Worm (Caenorhabditis elegans): ENCODE results near the gene nlp-19.
A peak's percentile ranks its signal among the peaks of the same experiment; 100 is the strongest.

The nlp-19 gene

ce11 chrX:11008052-11008451 is 49.5 kb downstream of the nlp-19 start, which contains the start of gene del-5:
Gene del-5 (minus strand): TSS chrX:11008181.
- peak; percentile 67; the same call in 1 of the 2 replicates for TF ChIP-seq lin-1 (GFP tag; IDR thresholded peaks at IDR 0.05)
- no peak for TF ChIP-seq ceh-32 (tag; optimal IDR thresholded peaks at IDR 0.05; ENCODE audit: poor library complexity)
- TF ChIP-seq mxl-3 (GFP tag; optimal IDR thresholded peaks at IDR 0.05), result peak; percentile 13
- no peak for TF ChIP-seq unc-39 (tag; optimal IDR thresholded peaks at IDR 0.05)
- TF ChIP-seq zag-1 (tag; optimal IDR thresholded peaks at IDR 0.05), result no peak
- no peak for TF ChIP-seq daf-16 (GFP tag; optimal IDR thresholded peaks at IDR 0.05)
- peak; percentile 95 for TF ChIP-seq daf-16 (tag; optimal IDR thresholded peaks at IDR 0.05)
- peak; percentile 70 for TF ChIP-seq dve-1 (tag; optimal IDR thresholded peaks at IDR 0.05; ENCODE audit: insufficient read depth)
- TF ChIP-seq ztf-7 (tag; optimal IDR thresholded peaks at IDR 0.05), result peak; percentile 24
- TF ChIP-seq nhr-28 (tag; optimal IDR thresholded peaks at IDR 0.05), result peak; percentile 41
- TF ChIP-seq pqm-1 (tag; optimal IDR thresholded peaks at IDR 0.05), result peak; percentile 89
- peak; percentile 73 for TF ChIP-seq hlh-11 (tag; optimal IDR thresholded peaks at IDR 0.05)
- peak; percentile 16 for TF ChIP-seq hlh-30 (tag; optimal IDR thresholded peaks at IDR 0.05; ENCODE audit: insufficient read depth)
- TF ChIP-seq php-3 (GFP tag; IDR thresholded peaks at IDR 0.05), result peak; percentile 57; the same call in 1 of the 2 replicates
- peak; percentile 78 for TF ChIP-seq dmd-6 (GFP tag; IDR thresholded peaks at IDR 0.05)
- TF ChIP-seq tra-1 (GFP tag; IDR thresholded peaks at IDR 0.05), result peak; percentile 54; the same call in 1 of the 2 replicates
- TF ChIP-seq snpc-1.2 (GFP tag; IDR thresholded peaks at IDR 0.05), result no peak
- TF ChIP-seq snpc-4 (tag; optimal IDR thresholded peaks at IDR 0.05), result no peak
- no peak for TF ChIP-seq nhr-76 (tag; optimal IDR thresholded peaks at IDR 0.05)
- TF ChIP-seq zfp-2 (tag; optimal IDR thresholded peaks at IDR 0.05), result no peak
- no peak for TF ChIP-seq rbr-2 (tag; optimal IDR thresholded peaks at IDR 0.05)
- TF ChIP-seq nhr-25 (tag; optimal IDR thresholded peaks at IDR 0.05; ENCODE audit: borderline replicate concordance, insufficient read depth), result no peak
- peak; percentile 58 for TF ChIP-seq nhr-77 (tag; optimal IDR thresholded peaks at IDR 0.05)
- no peak for TF ChIP-seq lin-15B (tag; optimal IDR thresholded peaks at IDR 0.05)
- TF ChIP-seq aly-2 (tag; optimal IDR thresholded peaks at IDR 0.05), result no peak
